Worm (Caenorhabditis elegans): ENCODE data around the gene try-1.

The try-1 gene

DNA sequence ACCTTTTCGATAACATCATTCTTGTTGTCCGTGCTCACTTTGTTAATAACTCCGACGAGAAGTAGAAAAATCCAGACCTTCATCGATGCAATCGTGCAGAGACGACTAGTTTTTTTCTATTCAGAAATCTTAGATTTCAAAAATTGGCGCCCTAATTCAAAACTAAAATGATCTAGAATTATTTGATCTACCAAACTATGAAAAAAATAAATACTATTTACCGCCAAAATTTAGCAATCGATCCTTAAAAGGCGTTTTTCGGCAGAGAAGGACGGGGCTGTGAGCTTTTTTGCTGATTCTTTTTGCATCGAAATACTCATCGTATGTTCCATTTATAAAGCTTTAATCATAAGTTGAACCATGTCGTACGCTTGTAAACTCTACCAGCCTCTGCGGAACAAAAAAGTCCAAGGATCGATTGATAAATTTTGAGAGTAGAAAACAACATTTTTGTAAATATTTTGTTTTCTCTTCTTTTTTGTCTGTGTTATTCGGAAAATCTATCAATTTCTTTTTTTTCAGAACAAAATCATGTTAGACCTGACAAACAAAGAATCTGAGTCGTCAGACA, at the start of gene try-1, which contains the start of gene zyg-12:
Gene try-1, minus strand, starts transcription at position 148 of the 571 bp plus-strand sequence.
Gene zyg-12, plus strand, starts transcription at position 521 of the 571 bp plus-strand sequence.
- no peak for TF ChIP-seq sdc-2 (tag; optimal IDR thresholded peaks at IDR 0.05)
- TF ChIP-seq ceh-24 (tag; optimal IDR thresholded peaks at IDR 0.05), result no peak
- no peak for TF ChIP-seq Y22D7AL.16 (tag; optimal IDR thresholded peaks at IDR 0.05)
- TF ChIP-seq ceh-2 (tag; optimal IDR thresholded peaks at IDR 0.05), result no peak
- no peak for TF ChIP-seq nhr-232 (tag; optimal IDR thresholded peaks at IDR 0.05)
- no peak for TF ChIP-seq K02D7.2 (tag; optimal IDR thresholded peaks at IDR 0.05)
- no peak for TF ChIP-seq ceh-30 (tag; optimal IDR thresholded peaks at IDR 0.05)
- no peak for TF ChIP-seq lin-11 (tag; optimal IDR thresholded peaks at IDR 0.05)
- no peak for TF ChIP-seq lim-6 (tag; optimal IDR thresholded peaks at IDR 0.05)
- TF ChIP-seq ceh-18 (tag; optimal IDR thresholded peaks at IDR 0.05), result no peak

ce11 chrII:4999122-4999521, 49.8 kb upstream of the try-1 start, which contains the start of gene citk-2:
citk-2 (plus strand) TSS chrII:4999520.
- TF ChIP-seq ceh-31 (tag; optimal IDR thresholded peaks at IDR 0.05), result peak; percentile 73
- TF ChIP-seq ceh-14 (tag; optimal IDR thresholded peaks at IDR 0.05), result peak; percentile 1
- TF ChIP-seq tbx-2 (tag; optimal IDR thresholded peaks at IDR 0.05), result peak; percentile 9
- no peak for TF ChIP-seq ceh-45 (GFP tag; IDR thresholded peaks at IDR 0.05)
- peak; percentile 20 for TF ChIP-seq rnt-1 (tag; optimal IDR thresholded peaks at IDR 0.05)
- TF ChIP-seq nfya-1 (tag; optimal IDR thresholded peaks at IDR 0.05), result peak; percentile 86
- TF ChIP-seq ztf-16 (tag; optimal IDR thresholded peaks at IDR 0.05), result no peak
- no peak for TF ChIP-seq pha-2 (tag; optimal IDR thresholded peaks at IDR 0.05)
- TF ChIP-seq Y22D7AL.16 (tag; optimal IDR thresholded peaks at IDR 0.05), result no peak
- peak; percentile 61 for TF ChIP-seq unc-55 (GFP tag; optimal IDR thresholded peaks at IDR 0.05)
- no peak for TF ChIP-seq che-1 (tag; optimal IDR thresholded peaks at IDR 0.05)
- TF ChIP-seq sdc-2 (tag; optimal IDR thresholded peaks at IDR 0.05), result peak; percentile 31
- no peak for TF ChIP-seq tbx-7 (tag; optimal IDR thresholded peaks at IDR 0.05)
- TF ChIP-seq dve-1 (tag; optimal IDR thresholded peaks at IDR 0.05), result peak; percentile 39
- TF ChIP-seq pros-1 (tag; optimal IDR thresholded peaks at IDR 0.05), result peak; percentile 21
- no peak for TF ChIP-seq odd-2 (tag; optimal IDR thresholded peaks at IDR 0.05)
- peak; percentile 26 for TF ChIP-seq ets-4 (tag; optimal IDR thresholded peaks at IDR 0.05)
- TF ChIP-seq unc-86 (tag; optimal IDR thresholded peaks at IDR 0.05), result no peak
- no peak for TF ChIP-seq ceh-9 (tag; optimal IDR thresholded peaks at IDR 0.05)
- peak; percentile 77 for TF ChIP-seq unc-42 (tag; optimal IDR thresholded peaks at IDR 0.05)

ce11 chrII:4998657-4999056, 49.3 kb upstream of the try-1 start, which contains the start of gene F59A6.11:
F59A6.11 (minus strand) TSS chrII:4998757.
- no peak for TF ChIP-seq C08G9.2 (tag; optimal IDR thresholded peaks at IDR 0.05)
- TF ChIP-seq madf-2 (tag; optimal IDR thresholded peaks at IDR 0.05), result no peak
- TF ChIP-seq ets-4 (tag; optimal IDR thresholded peaks at IDR 0.05), result no peak
- no peak for TF ChIP-seq pha-2 (tag; optimal IDR thresholded peaks at IDR 0.05)
- no peak for TF ChIP-seq fkh-6 (tag; optimal IDR thresholded peaks at IDR 0.05)
- no peak for TF ChIP-seq T23F11.4 (GFP tag; optimal IDR thresholded peaks at IDR 0.05)
- TF ChIP-seq ceh-6 (GFP tag; optimal IDR thresholded peaks at IDR 0.05), result no peak
- no peak for TF ChIP-seq che-1 (tag; optimal IDR thresholded peaks at IDR 0.05)
- TF ChIP-seq sox-2 (GFP tag; IDR thresholded peaks at IDR 0.05), result no peak
- no peak for TF ChIP-seq ceh-2 (tag; optimal IDR thresholded peaks at IDR 0.05)
- TF ChIP-seq nhr-11 (tag; optimal IDR thresholded peaks at IDR 0.05), result no peak
- no peak for TF ChIP-seq pqm-1 (tag; optimal IDR thresholded peaks at IDR 0.05)
- no peak for TF ChIP-seq Y22D7AL.16 (tag; optimal IDR thresholded peaks at IDR 0.05)
- TF ChIP-seq unc-55 (GFP tag; optimal IDR thresholded peaks at IDR 0.05), result no peak
- no peak for TF ChIP-seq odd-2 (tag; optimal IDR thresholded peaks at IDR 0.05)
- TF ChIP-seq lim-6 (tag; optimal IDR thresholded peaks at IDR 0.05), result no peak
- TF ChIP-seq rnt-1 (tag; optimal IDR thresholded peaks at IDR 0.05), result no peak
- TF ChIP-seq tbx-7 (tag; optimal IDR thresholded peaks at IDR 0.05), result no peak
- no peak for TF ChIP-seq hlh-15 (tag; optimal IDR thresholded peaks at IDR 0.05)
- TF ChIP-seq ceh-9 (tag; optimal IDR thresholded peaks at IDR 0.05), result no peak
